Worm (Caenorhabditis elegans): ENCODE results near the gene T27E9.6.

DNA sequence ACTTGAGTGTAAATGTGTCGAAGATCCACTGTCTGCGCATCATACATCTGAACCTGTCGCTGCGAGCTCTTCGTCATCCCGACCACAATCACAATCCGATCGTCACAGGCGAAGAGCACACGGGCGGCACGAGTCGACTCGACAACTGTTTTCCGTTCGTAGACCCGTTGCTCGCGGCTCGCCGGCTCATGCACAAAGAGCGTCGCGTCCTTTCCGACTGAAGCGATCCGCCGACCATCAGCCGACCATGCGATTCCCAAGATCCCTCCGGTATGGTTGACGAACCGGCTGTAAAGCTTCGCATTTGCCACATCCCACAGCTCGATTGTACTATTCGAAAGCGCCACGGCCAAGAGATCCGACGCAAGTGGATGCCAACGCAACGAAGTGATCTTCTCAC is 41.9 kb upstream of the T27E9.6 start:
- TF ChIP-seq him-1 (tag; optimal IDR thresholded peaks at IDR 0.05) (no peak), W03F9.2 (tag; optimal IDR thresholded peaks at IDR 0.05) (no peak), dao-5 (tag; optimal IDR thresholded peaks at IDR 0.05) (no peak)
